Worm (Caenorhabditis elegans): ENCODE measurements around the gene nca-2.

ce11 chrIII:4939267-4939666 is 26.1 kb upstream of the nca-2 start, which contains the start of gene rpb-2:
- TF ChIP-seq ama-1 (optimal IDR thresholded peaks at IDR 0.05), result no peak
- TF ChIP-seq mbf-1 (tag; optimal IDR thresholded peaks at IDR 0.05), result no peak
- no peak for TF ChIP-seq sem-4 (tag; optimal IDR thresholded peaks at IDR 0.05)
- TF ChIP-seq skn-1 (tag; optimal IDR thresholded peaks at IDR 0.05), result no peak
- no peak for TF ChIP-seq sma-3 (GFP tag; optimal IDR thresholded peaks at IDR 0.05)
- TF ChIP-seq nhr-77 (tag; optimal IDR thresholded peaks at IDR 0.05), result no peak
- no peak for TF ChIP-seq nhr-237 (tag; optimal IDR thresholded peaks at IDR 0.05)
- no peak for TF ChIP-seq egl-27 (tag; optimal IDR thresholded peaks at IDR 0.05)
- no peak for TF ChIP-seq fos-1 (tag; optimal IDR thresholded peaks at IDR 0.05)
- TF ChIP-seq unc-55 (GFP tag; optimal IDR thresholded peaks at IDR 0.05), result no peak
- no peak for TF ChIP-seq nhr-25 (tag; optimal IDR thresholded peaks at IDR 0.05)
- TF ChIP-seq ceh-82 (tag; optimal IDR thresholded peaks at IDR 0.05), result no peak

Data from whole organism, L2 larva.